Worm (Caenorhabditis elegans) whole organism, L2 larva: ENCODE results near the gene fbxa-71.

Experiments
- R02D3.7 ChIP-seq: fragments of 150-350 bp; optimal IDR thresholded peaks from 2 replicates; lab custom pipeline; 2014; ENCODE audit warnings: missing biosample characterization, missing genetic modification characterization
- ama-1 ChIP-seq: fragments of 150-350 bp; optimal IDR thresholded peaks from 2 replicates; lab custom pipeline; 2018; ENCODE audit warnings: inconsistent platforms
- ceh-82 ChIP-seq: fragments of 150-350 bp; optimal IDR thresholded peaks from 2 replicates; lab custom pipeline; 2014; ENCODE audit warnings: missing biosample characterization, missing genetic modification characterization
- elt-3 ChIP-seq: sonication (generic microtip); optimal IDR thresholded peaks from 2 replicates; lab custom pipeline; 2017; ENCODE audit warnings: missing biosample characterization, missing genetic modification characterization
- fos-1 ChIP-seq: fragments of 150-350 bp; optimal IDR thresholded peaks from 2 replicates; lab custom pipeline; 2014; ENCODE audit warnings: missing biosample characterization, missing genetic modification characterization
- mab-5 ChIP-seq: fragments of 150-350 bp; optimal IDR thresholded peaks from 2 replicates; lab custom pipeline; 2014; ENCODE audit warnings: missing biosample characterization, missing genetic modification characterization
- peb-1 ChIP-seq: fragments of 150-350 bp; optimal IDR thresholded peaks from 2 replicates; lab custom pipeline; 2014; ENCODE audit warnings: missing biosample characterization, missing genetic modification characterization
- snpc-4 ChIP-seq: fragments of 150-350 bp; optimal IDR thresholded peaks from 2 replicates; lab custom pipeline; 2014; ENCODE audit warnings: missing biosample characterization, missing genetic modification characterization
- unc-39 ChIP-seq: fragments of 150-350 bp; optimal IDR thresholded peaks from 2 replicates; lab custom pipeline; 2014; ENCODE audit warnings: missing biosample characterization, missing genetic modification characterization
- ztf-11 ChIP-seq: sonication (generic microtip); optimal IDR thresholded peaks from 2 replicates; lab custom pipeline; 2017; ENCODE audit warnings: missing biosample characterization, missing genetic modification characterization

- no peak for TF ChIP-seq snpc-4 (tag; lab: Kevin White, UChicago)
- TF ChIP-seq R02D3.7 (tag; lab: Kevin White, UChicago) = no peak
- TF ChIP-seq peb-1 = no peak
- no peak for TF ChIP-seq ztf-11
- TF ChIP-seq mab-5 (tag; lab: Kevin White, UChicago) = no peak
- no peak for TF ChIP-seq unc-39 (tag; lab: Kevin White, UChicago)
- peak; percentile 13 for TF ChIP-seq fos-1 (tag; lab: Kevin White, UChicago)
- no peak for TF ChIP-seq elt-3 (tag; lab: Kevin White, UChicago)
- no peak for TF ChIP-seq ama-1 (lab: Kevin White, UChicago)
- no peak for TF ChIP-seq ceh-82 (tag; lab: Kevin White, UChicago)
Measured at ce11 chrIII:2291139-2291538, 35.5 kb downstream of the fbxa-71 start, which contains the start of gene fbxa-219.
